Fruit fly (Drosophila melanogaster): ENCODE results near the gene CG8132.

Gene CG8132

dm6 chr3R:9353276-9353652 is 48.0 kb upstream of the CG8132 start (continued):
- TF ChIP-seq CG15601 (tag; optimal IDR thresholded peaks at IDR 0.05) (peak; percentile 90), CG32767 (GFP tag; IDR thresholded peaks at IDR 0.05) (no peak), corto (GFP tag; optimal IDR thresholded peaks at IDR 0.05) (peak; percentile 46), Abd-B (GFP tag; optimal IDR thresholded peaks at IDR 0.05) (no peak), vnd (GFP tag; IDR thresholded peaks at IDR 0.05; ENCODE audit: partially characterized antibody) (no peak), Dp (GFP tag; optimal IDR thresholded peaks at IDR 0.05) (no peak), CG13123 (GFP tag; optimal IDR thresholded peaks at IDR 0.05) (peak; percentile 58), Dfd (GFP tag; optimal IDR thresholded peaks at IDR 0.05) (no peak), CG6683 (GFP tag; optimal IDR thresholded peaks at IDR 0.05) (peak; percentile 63), CG4282 (GFP tag; optimal IDR thresholded peaks at IDR 0.05) (no peak), CG7839 (tag; optimal IDR thresholded peaks at IDR 0.05) (peak; percentile 93), Fer1 (GFP tag; optimal IDR thresholded peaks at IDR 0.05) (peak; percentile 87), CG12942 (GFP tag; optimal IDR thresholded peaks at IDR 0.05) (peak; percentile 78), Mad (GFP tag; optimal IDR thresholded peaks at IDR 0.05) (peak; percentile 37), dysf (GFP tag; IDR thresholded peaks at IDR 0.05) (no peak), Elba2 (GFP tag; optimal IDR thresholded peaks at IDR 0.05) (no peak), gt (GFP tag; IDR thresholded peaks at IDR 0.05) (no peak), trem (tag; optimal IDR thresholded peaks at IDR 0.05) (peak; percentile 86), CG11247 (GFP tag; IDR thresholded peaks at IDR 0.05) (no peak), CG4424 (GFP tag; optimal IDR thresholded peaks at IDR 0.05) (peak; percentile 92), nom (GFP tag; optimal IDR thresholded peaks at IDR 0.05) (peak; percentile 56), ttk (GFP tag; IDR thresholded peaks at IDR 0.05) (no peak), CG17359 (tag; optimal IDR thresholded peaks at IDR 0.05) (peak; percentile 91), so (GFP tag; IDR thresholded peaks at IDR 0.05) (no peak), Hr78 (GFP tag; optimal IDR thresholded peaks at IDR 0.05) (no peak), nerfin-1 (tag; optimal IDR thresholded peaks at IDR 0.05) (peak; percentile 55), CG1603 (tag; optimal IDR thresholded peaks at IDR 0.05) (peak; percentile 50), az2 (GFP tag; optimal IDR thresholded peaks at IDR 0.05) (peak; percentile 87), dimm (GFP tag; IDR thresholded peaks at IDR 0.05) (no peak), Nf-YC (tag; optimal IDR thresholded peaks at IDR 0.05) (peak; percentile 78), CrebB (tag; optimal IDR thresholded peaks at IDR 0.05) (no peak), kni (GFP tag; optimal IDR thresholded peaks at IDR 0.05) (no peak), Sox100B (GFP tag; optimal IDR thresholded peaks at IDR 0.05) (peak; percentile 91), CG11456 (GFP tag; IDR thresholded peaks at IDR 0.05) (no peak), PHDP (tag; optimal IDR thresholded peaks at IDR 0.05) (peak; percentile 92), bsh (GFP tag; optimal IDR thresholded peaks at IDR 0.05) (peak; percentile 69 to 91), Lpt (GFP tag; optimal IDR thresholded peaks at IDR 0.05) (no peak), Myb (GFP tag; optimal IDR thresholded peaks at IDR 0.05) (no peak), CG7745 (tag; optimal IDR thresholded peaks at IDR 0.05) (no peak), NK7.1 (GFP tag; optimal IDR thresholded peaks at IDR 0.05) (peak; percentile 30), wek (GFP tag; optimal IDR thresholded peaks at IDR 0.05) (no peak), br (optimal IDR thresholded peaks at IDR 0.05) (no peak), CG18262 (tag; optimal IDR thresholded peaks at IDR 0.05) (peak; percentile 95), CG9817 (tag; optimal IDR thresholded peaks at IDR 0.05) (no peak), gsb (GFP tag; IDR thresholded peaks at IDR 0.05) (no peak), pan (optimal IDR thresholded peaks at IDR 0.05) (no peak), pan (GFP tag; optimal IDR thresholded peaks at IDR 0.05 in 1 of 2, IDR thresholded peaks at IDR 0.05 in 1 of 2) (no peak), Hmx (GFP tag; optimal IDR thresholded peaks at IDR 0.05) (no peak), z (GFP tag; IDR thresholded peaks at IDR 0.05) (no peak), CG34376 (GFP tag; optimal IDR thresholded peaks at IDR 0.05) (no peak), pum (GFP tag; optimal IDR thresholded peaks at IDR 0.05) (peak; percentile 30), CG3847 (GFP tag; IDR thresholded peaks at IDR 0.05) (no peak)
